Fruit fly (Drosophila melanogaster) whole organism, embryonic: Measurements from ENCODE around the gene Mlp84B.
A peak's percentile ranks its signal among the peaks of the same experiment; 100 is the strongest.

Experiments
- Adf1 ChIP-seq: fragments of 200-800 bp; sonication (Bioruptor generic); IDR thresholded peaks from 2 replicates; pipeline ENCODE4 v1.3.6; 2022; ENCODE audit warnings: missing biosample characterization, missing genetic modification characterization
- Asciz ChIP-seq: fragments of 200-800 bp; sonication (Bioruptor generic); optimal IDR thresholded peaks from 2 replicates; lab custom pipeline; 2017; ENCODE audit warnings: missing biosample characterization, mild to moderate bottlenecking, missing genetic modification characterization, missing genetic modification reagents
- Atf-2 ChIP-seq: fragments of 200-800 bp; sonication (Bioruptor generic); optimal IDR thresholded peaks from 2 replicates; lab custom pipeline; 2016; ENCODE audit warnings: missing biosample characterization, missing genetic modification characterization
- BEAF-32 ChIP-seq: fragments of 200-800 bp; sonication (Bioruptor generic); optimal IDR thresholded peaks from 3 replicates; lab custom pipeline; 2017; ENCODE audit warnings: missing biosample characterization, missing genetic modification characterization, mild to moderate bottlenecking, moderate library complexity, missing genetic modification reagents
- Blimp-1 ChIP-seq: fragments of 200-800 bp; sonication (Bioruptor generic); optimal IDR thresholded peaks from 3 replicates; lab custom pipeline; 2018; ENCODE audit warnings: missing biosample characterization, missing genetic modification characterization, mild to moderate bottlenecking, moderate library complexity, missing genetic modification reagents
- CG10274 ChIP-seq: fragments of 200-800 bp; sonication (Bioruptor generic); optimal IDR thresholded peaks from 3 replicates; lab custom pipeline; 2017; ENCODE audit warnings: missing biosample characterization, mild to moderate bottlenecking, missing genetic modification characterization
- CG10462 ChIP-seq: fragments of 200-800 bp; sonication (Bioruptor generic); optimal IDR thresholded peaks from 2 replicates; lab custom pipeline; 2016; ENCODE audit warnings: missing biosample characterization, missing genetic modification characterization
- CG13624 ChIP-seq: fragments of 200-800 bp; sonication (Bioruptor generic); optimal IDR thresholded peaks from 2 replicates; lab custom pipeline; 2016; ENCODE audit warnings: missing biosample characterization, missing genetic modification characterization
- CG14050 ChIP-seq: fragments of 200-800 bp; sonication (Bioruptor generic); IDR thresholded peaks from 3 replicates; pipeline ENCODE4 v1.3.6; 2022; ENCODE audit warnings: missing biosample characterization, missing genetic modification characterization
- CG33213 ChIP-seq: fragments of 200-800 bp; sonication (Bioruptor generic); optimal IDR thresholded peaks from 3 replicates; lab custom pipeline; 2016; ENCODE audit warnings: missing biosample characterization, missing genetic modification characterization
- CG3726 ChIP-seq: fragments of 200-800 bp; sonication (Bioruptor generic); IDR thresholded peaks from 3 replicates; pipeline ENCODE4, ENCODE4 v1.3.6; 2022; ENCODE audit warnings: missing biosample characterization, missing genetic modification characterization
- CG43689 ChIP-seq: fragments of 200-800 bp; sonication (Bioruptor generic); IDR thresholded peaks from 2 replicates; pipeline ENCODE4 v1.3.6; 2022; ENCODE audit warnings: missing biosample characterization, missing genetic modification characterization
- CG4424 ChIP-seq: fragments of 200-800 bp; sonication (Bioruptor generic); optimal IDR thresholded peaks from 3 replicates; lab custom pipeline; 2016; ENCODE audit warnings: missing biosample characterization, missing genetic modification characterization
- CG7556 ChIP-seq: fragments of 200-800 bp; sonication (Bioruptor generic); optimal IDR thresholded peaks from 2 replicates; lab custom pipeline; 2017; ENCODE audit warnings: missing biosample characterization, mild to moderate bottlenecking, missing genetic modification characterization
- CG7786 ChIP-seq: fragments of 200-800 bp; sonication (Bioruptor generic); optimal IDR thresholded peaks from 2 replicates; lab custom pipeline; 2016; ENCODE audit warnings: missing biosample characterization, missing genetic modification characterization
- D19A ChIP-seq: fragments of 200-800 bp; optimal IDR thresholded peaks from 3 replicates; lab custom pipeline; 2019; ENCODE audit warnings: missing biosample characterization, mild to moderate bottlenecking, missing genetic modification characterization, moderate library complexity
- Dek ChIP-seq: fragments of 200-800 bp; sonication (Bioruptor generic); optimal IDR thresholded peaks from 3 replicates; lab custom pipeline; 2019; ENCODE audit warnings: missing biosample characterization, mild to moderate bottlenecking, missing genetic modification characterization, moderate library complexity
- E2f2 ChIP-seq: fragments of 200-800 bp; sonication (Bioruptor generic); IDR thresholded peaks from 2 replicates; pipeline ENCODE4 v1.3.6; 2022; ENCODE audit warnings: missing biosample characterization, missing genetic modification characterization
- Fer3 ChIP-seq: fragments of 200-800 bp; sonication (Bioruptor generic); optimal IDR thresholded peaks from 2 replicates; lab custom pipeline; 2018; ENCODE audit warnings: missing biosample characterization, mild to moderate bottlenecking, missing genetic modification characterization, moderate library complexity
- HLH54F ChIP-seq: fragments of 200-800 bp; sonication (Bioruptor generic); optimal IDR thresholded peaks from 3 replicates; lab custom pipeline; 2016; ENCODE audit warnings: missing biosample characterization, missing genetic modification characterization
- Hr3 ChIP-seq: fragments of 200-800 bp; sonication (Bioruptor generic); optimal IDR thresholded peaks from 3 replicates; lab custom pipeline; 2016; ENCODE audit warnings: missing biosample characterization, missing genetic modification characterization
- Lim3 ChIP-seq: fragments of 200-800 bp; sonication (Bioruptor generic); IDR thresholded peaks from 2 replicates; pipeline ENCODE4 v1.3.6; 2022; ENCODE audit warnings: missing biosample characterization, missing genetic modification characterization
- abd-A ChIP-seq: fragments of 200-800 bp; sonication (Bioruptor generic); optimal IDR thresholded peaks from 3 replicates; lab custom pipeline; 2019; ENCODE audit warnings: missing biosample characterization, mild to moderate bottlenecking, missing genetic modification characterization, moderate library complexity
- amos ChIP-seq: fragments of 200-800 bp; sonication (Bioruptor generic); IDR thresholded peaks from 2 replicates; pipeline ENCODE4 v1.3.6; 2022; ENCODE audit warnings: missing biosample characterization, missing genetic modification characterization; ENCODE audit not compliant: partially characterized antibody
- ap ChIP-seq: fragments of 200-800 bp; sonication (Bioruptor generic); IDR thresholded peaks from 2 replicates; pipeline ENCODE4 v1.3.6; 2022; ENCODE audit warnings: missing biosample characterization, missing genetic modification characterization
- cato ChIP-seq: fragments of 200-800 bp; sonication (Bioruptor generic); optimal IDR thresholded peaks from 2 replicates; lab custom pipeline; 2016; ENCODE audit warnings: missing biosample characterization, missing genetic modification characterization, borderline replicate concordance
- cwo ChIP-seq: fragments of 200-800 bp; sonication (Bioruptor generic); optimal IDR thresholded peaks from 3 replicates; lab custom pipeline; 2017; ENCODE audit warnings: missing biosample characterization, missing genetic modification characterization, mild to moderate bottlenecking, moderate library complexity, missing genetic modification reagents
- danr ChIP-seq: fragments of 200-800 bp; sonication (Bioruptor generic); IDR thresholded peaks from 2 replicates; pipeline ENCODE4 v1.3.6; 2022; ENCODE audit warnings: missing biosample characterization, missing genetic modification characterization
- dmrt11E ChIP-seq: fragments of 200-800 bp; sonication (Bioruptor generic); optimal IDR thresholded peaks from 3 replicates; lab custom pipeline; 2018; ENCODE audit warnings: missing biosample characterization, mild to moderate bottlenecking, missing genetic modification characterization, moderate library complexity
- dmrt99B ChIP-seq: fragments of 200-800 bp; sonication (Bioruptor generic); optimal IDR thresholded peaks from 2 replicates; lab custom pipeline; 2018; ENCODE audit warnings: missing biosample characterization, mild to moderate bottlenecking, missing genetic modification characterization, moderate library complexity
- inv ChIP-seq: fragments of 200-800 bp; sonication (Bioruptor generic); IDR thresholded peaks from 2 replicates; pipeline ENCODE4 v1.3.6; 2022; ENCODE audit warnings: missing biosample characterization, missing genetic modification characterization; ENCODE audit not compliant: partially characterized antibody
- klu ChIP-seq: fragments of 200-800 bp; sonication (Bioruptor generic); IDR thresholded peaks from 2 replicates; pipeline ENCODE4 v1.3.6; 2022; ENCODE audit warnings: missing biosample characterization, missing genetic modification characterization
- luna ChIP-seq: fragments of 200-800 bp; sonication (Bioruptor generic); optimal IDR thresholded peaks from 2 replicates; lab custom pipeline; 2016; ENCODE audit warnings: missing biosample characterization, missing genetic modification characterization
- mld ChIP-seq: fragments of 200-800 bp; sonication (Bioruptor generic); IDR thresholded peaks from 3 replicates; pipeline ENCODE4 v1.3.6; 2022; ENCODE audit warnings: missing biosample characterization, missing genetic modification characterization; ENCODE audit not compliant: partially characterized antibody
- odd ChIP-seq: fragments of 200-800 bp; sonication (Bioruptor generic); optimal IDR thresholded peaks from 2 replicates; lab custom pipeline; 2017; ENCODE audit warnings: missing biosample characterization, mild to moderate bottlenecking, missing genetic modification characterization
- p53 ChIP-seq: fragments of 200-800 bp; sonication (Bioruptor generic); optimal IDR thresholded peaks from 2 replicates; lab custom pipeline; 2016; ENCODE audit warnings: missing biosample characterization, missing genetic modification characterization
- pan ChIP-seq, 4 experiments: fragments of >200 bp in 3 of 4; fragments of 200-800 bp in 1 of 4; sonication (Bioruptor generic) in 1 of 4; optimal IDR thresholded peaks in 3 of 4; IDR thresholded peaks in 1 of 4; 2 replicates each; pipeline versions ENCODE4 v1.3.6 to Lab custom; 2017 to 2022; ENCODE audit warnings: missing biosample characterization in 2 of 4, missing genetic modification characterization in 2 of 4, mixed read lengths in 1 of 4
- psq ChIP-seq: fragments of 200-800 bp; sonication (Bioruptor generic); optimal IDR thresholded peaks from 2 replicates; lab custom pipeline; 2017; ENCODE audit warnings: missing biosample characterization, missing genetic modification characterization
- seq ChIP-seq: fragments of 200-800 bp; sonication (Bioruptor generic); IDR thresholded peaks from 2 replicates; pipeline ENCODE4 v1.3.6; 2022; ENCODE audit warnings: missing biosample characterization, missing genetic modification characterization
- shn ChIP-seq: fragments of 200-800 bp; sonication (Bioruptor generic); optimal IDR thresholded peaks from 3 replicates; lab custom pipeline; 2016; ENCODE audit warnings: missing biosample characterization, missing genetic modification characterization
- sim ChIP-seq: fragments of 200-800 bp; sonication (Bioruptor generic); IDR thresholded peaks from 2 replicates; pipeline ENCODE4 v1.3.6; 2022; ENCODE audit warnings: missing biosample characterization, missing genetic modification characterization
- sna ChIP-seq: fragments of 200-800 bp; sonication (Bioruptor generic); IDR thresholded peaks from 2 replicates; pipeline ENCODE4 v1.3.6; 2022; ENCODE audit warnings: missing biosample characterization, missing genetic modification characterization; ENCODE audit not compliant: partially characterized antibody
- sr ChIP-seq: fragments of 200-800 bp; sonication (Bioruptor generic); IDR thresholded peaks from 3 replicates; pipeline ENCODE4 v1.3.6; 2022; ENCODE audit warnings: missing biosample characterization, missing genetic modification characterization
- stc ChIP-seq: fragments of 200-800 bp; sonication (Bioruptor generic); IDR thresholded peaks from 2 replicates; pipeline ENCODE4 v1.3.6; 2022; ENCODE audit warnings: missing biosample characterization, missing genetic modification characterization
- tgo ChIP-seq: fragments of 200-800 bp; sonication (Bioruptor generic); IDR thresholded peaks from 3 replicates; pipeline ENCODE4 v1.3.6; 2022; ENCODE audit warnings: missing biosample characterization, missing genetic modification characterization
- toy ChIP-seq: fragments of 200-800 bp; sonication (Bioruptor generic); IDR thresholded peaks from 2 replicates; pipeline ENCODE4 v1.3.6; 2022; ENCODE audit warnings: missing biosample characterization, missing genetic modification characterization
- ttk ChIP-seq: fragments of 200-800 bp; sonication (Bioruptor generic); IDR thresholded peaks from 2 replicates; pipeline ENCODE4 v2.1.2; 2022; ENCODE audit warnings: missing biosample characterization, missing genetic modification characterization
- unc-4 ChIP-seq: fragments of 200-800 bp; sonication (Bioruptor generic); IDR thresholded peaks from 2 replicates; pipeline ENCODE4 v1.3.6; 2022; ENCODE audit warnings: missing biosample characterization, missing genetic modification characterization; ENCODE audit not compliant: partially characterized antibody
- vvl ChIP-seq: fragments of 200-800 bp; sonication (Bioruptor generic); IDR thresholded peaks from 2 replicates; pipeline ENCODE4 v1.3.6; 2022; ENCODE audit warnings: missing biosample characterization, missing genetic modification characterization
- z ChIP-seq: fragments of 200-800 bp; sonication (Bioruptor generic); IDR thresholded peaks from 3 replicates; pipeline ENCODE4 v1.3.6; 2022; ENCODE audit warnings: missing biosample characterization, missing genetic modification characterization
- zfh1 ChIP-seq: fragments of 200-800 bp; sonication (Bioruptor generic); IDR thresholded peaks from 3 replicates; pipeline ENCODE4 v1.3.6; 2022; ENCODE audit warnings: missing biosample characterization, missing genetic modification characterization

The Mlp84B gene

dm6 chr3R:7091904-7092303 is 25.6 kb downstream of the Mlp84B start (continued):
- TF ChIP-seq tgo (GFP tag; lab: Robert Waterston, UW) (no peak), shn (GFP tag; lab: Kevin White, UChicago) (no peak), amos (GFP tag; lab: Robert Waterston, UW) (peak; percentile 81), sr (GFP tag; lab: Robert Waterston, UW) (no peak), CG7786 (GFP tag; lab: Kevin White, UChicago) (no peak), luna (GFP tag; lab: Kevin White, UChicago) (no peak), CG10462 (GFP tag; lab: Kevin White, UChicago) (peak; percentile 23), Hr3 (peak; percentile 30), Adf1 (no peak), zfh1 (GFP tag; lab: Robert Waterston, UW) (0 out of 3 replicates have a peak, but pooled peaks have one; percentile 5), Asciz (no peak), z (GFP tag; lab: Robert Waterston, UW) (no peak), sna (GFP tag; lab: Robert Waterston, UW) (peak; percentile 44), CG14050 (GFP tag; lab: Robert Waterston, UW) (peak; percentile 36; the same call in 1 of the 3 replicates), inv (GFP tag; lab: Robert Waterston, UW) (peak; percentile 44), ap (no peak), psq (GFP tag; lab: Kevin White, UChicago) (no peak), cwo (no peak), odd (GFP tag; lab: Kevin White, UChicago) (no peak), sim (GFP tag; lab: Robert Waterston, UW) (no peak), CG4424 (peak; percentile 1), CG7556 (GFP tag; lab: Kevin White, UChicago) (no peak), pan (optimal IDR thresholded peaks at IDR 0.05; lab: Kevin White, UChicago) (no peak), pan (GFP tag; optimal IDR thresholded peaks at IDR 0.05 in 1 of 2, IDR thresholded peaks at IDR 0.05 in 1 of 2) (no peak), klu (GFP tag; lab: Robert Waterston, UW) (no peak), D19A (tag; lab: Kevin White, UChicago) (peak; percentile 47), dmrt99B (tag; lab: Kevin White, UChicago) (no peak), toy (GFP tag; lab: Robert Waterston, UW) (no peak), vvl (GFP tag; lab: Robert Waterston, UW) (0 out of 2 replicates have a peak, but pooled peaks have one; percentile 16), abd-A (tag; lab: Kevin White, UChicago) (no peak), HLH54F (GFP tag; lab: Kevin White, UChicago) (peak; percentile 24), CG13624 (GFP tag; lab: Kevin White, UChicago) (peak; percentile 54), seq (no peak), Atf-2 (GFP tag; lab: Kevin White, UChicago) (no peak), stc (no peak), E2f2 (GFP tag; lab: Robert Waterston, UW) (peak; percentile 53), dmrt11E (peak; percentile 20), CG10274 (no peak), ttk (GFP tag; lab: Robert Waterston, UW) (no peak), BEAF-32 (GFP tag; lab: Kevin White, UChicago) (peak; percentile 71), cato (GFP tag; lab: Kevin White, UChicago) (no peak), Fer3 (tag; lab: Kevin White, UChicago) (no peak), CG3726 (GFP tag; lab: Robert Waterston, UW) (no peak), mld (GFP tag; lab: Robert Waterston, UW) (no peak), unc-4 (GFP tag; lab: Robert Waterston, UW) (peak; percentile 69), Lim3 (no peak), danr (no peak), p53 (GFP tag; lab: Kevin White, UChicago) (no peak), Blimp-1 (GFP tag; lab: Kevin White, UChicago) (no peak), CG43689 (no peak), Dek (tag; lab: Kevin White, UChicago) (peak; percentile 45), CG33213 (GFP tag; lab: Kevin White, UChicago) (peak; percentile 61)
